Worm (Caenorhabditis elegans): Measurements from ENCODE around the gene dhs-22.

DNA sequence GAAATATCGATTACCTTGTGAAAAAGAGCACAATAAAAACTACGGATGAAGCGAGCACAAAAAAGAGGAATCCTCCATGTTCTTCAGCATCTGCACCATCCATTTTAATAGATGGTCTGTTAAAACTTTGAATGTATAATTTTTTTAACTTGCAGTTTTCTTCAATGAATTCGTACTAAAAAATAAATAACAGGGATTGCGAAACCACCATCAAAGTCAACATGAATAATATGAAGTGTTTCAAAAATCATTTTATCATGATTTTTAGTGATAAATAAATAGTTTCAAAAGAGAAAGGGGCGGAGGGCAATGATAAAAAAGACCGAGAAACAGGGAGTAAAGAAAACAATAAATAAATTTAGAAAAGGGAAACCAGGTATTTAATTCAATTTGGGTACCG, at the start of gene dhs-22:
- TF ChIP-seq ttx-3 (tag; optimal IDR thresholded peaks at IDR 0.05) = no peak
- TF ChIP-seq tbx-2 (tag; optimal IDR thresholded peaks at IDR 0.05) = no peak
- TF ChIP-seq elt-2 (tag; optimal IDR thresholded peaks at IDR 0.05) = no peak
- no peak for TF ChIP-seq K02D7.2 (tag; optimal IDR thresholded peaks at IDR 0.05)
- no peak for TF ChIP-seq ama-1 (optimal IDR thresholded peaks at IDR 0.05)
- no peak for TF ChIP-seq rnt-1 (tag; optimal IDR thresholded peaks at IDR 0.05)
- no peak for TF ChIP-seq hlh-6 (tag; optimal IDR thresholded peaks at IDR 0.05)
- TF ChIP-seq dve-1 (tag; optimal IDR thresholded peaks at IDR 0.05) = no peak
- no peak for TF ChIP-seq ceh-18 (tag; optimal IDR thresholded peaks at IDR 0.05)
- no peak for TF ChIP-seq nhr-232 (tag; optimal IDR thresholded peaks at IDR 0.05)
- no peak for TF ChIP-seq eyg-1 (tag; optimal IDR thresholded peaks at IDR 0.05)
- no peak for TF ChIP-seq che-1 (tag; optimal IDR thresholded peaks at IDR 0.05)

All from whole organism, late embryonic.